Worm (Caenorhabditis elegans): ENCODE data around the gene srp-1.

The srp-1 gene

ce11 chrV:778339-778738, 25.3 kb downstream of the srp-1 start, which contains the start of gene srbc-59:
Gene srbc-59, plus strand, starts transcription at chrV:778639.
- TF ChIP-seq ZK546.5 (tag; optimal IDR thresholded peaks at IDR 0.05) (no peak), tbx-2 (tag; optimal IDR thresholded peaks at IDR 0.05) (no peak), ama-1 (optimal IDR thresholded peaks at IDR 0.05) (no peak), nhr-237 (tag; optimal IDR thresholded peaks at IDR 0.05) (no peak), R02D3.7 (tag; optimal IDR thresholded peaks at IDR 0.05) (no peak), elt-2 (tag; optimal IDR thresholded peaks at IDR 0.05) (no peak), unc-62 (GFP tag; optimal IDR thresholded peaks at IDR 0.05) (no peak), lin-15B (tag; optimal IDR thresholded peaks at IDR 0.05) (no peak), lin-39 (tag; optimal IDR thresholded peaks at IDR 0.05) (no peak), pha-4 (tag; optimal IDR thresholded peaks at IDR 0.05) (no peak), nhr-67 (tag; optimal IDR thresholded peaks at IDR 0.05) (no peak), fos-1 (tag; optimal IDR thresholded peaks at IDR 0.05) (no peak), nhr-76 (tag; optimal IDR thresholded peaks at IDR 0.05) (no peak), unc-39 (tag; optimal IDR thresholded peaks at IDR 0.05) (no peak), ceh-9 (tag; optimal IDR thresholded peaks at IDR 0.05) (no peak), snpc-4 (tag; optimal IDR thresholded peaks at IDR 0.05) (no peak)

ce11 chrV:779999-780398, 26.9 kb downstream of the srp-1 start, which contains the start of gene srbc-60:
Gene srbc-60, plus strand, starts transcription at chrV:780299.
- TF ChIP-seq lsy-12 (tag; optimal IDR thresholded peaks at IDR 0.05), result no peak
- TF ChIP-seq R02D3.7 (tag; optimal IDR thresholded peaks at IDR 0.05), result no peak
- no peak for TF ChIP-seq hmg-11 (tag; optimal IDR thresholded peaks at IDR 0.05)
- no peak for TF ChIP-seq daf-12 (tag; optimal IDR thresholded peaks at IDR 0.05)
- TF ChIP-seq mdl-1 (tag; optimal IDR thresholded peaks at IDR 0.05), result no peak
- no peak for TF ChIP-seq ceh-9 (tag; optimal IDR thresholded peaks at IDR 0.05)
- TF ChIP-seq nhr-237 (tag; optimal IDR thresholded peaks at IDR 0.05), result no peak
- no peak for TF ChIP-seq egl-27 (tag; optimal IDR thresholded peaks at IDR 0.05)
- TF ChIP-seq pha-4 (tag; optimal IDR thresholded peaks at IDR 0.05), result no peak
- no peak for TF ChIP-seq unc-62 (GFP tag; optimal IDR thresholded peaks at IDR 0.05)
- TF ChIP-seq ceh-82 (tag; optimal IDR thresholded peaks at IDR 0.05), result no peak
- TF ChIP-seq snpc-4 (tag; optimal IDR thresholded peaks at IDR 0.05), result no peak
- no peak for TF ChIP-seq pqm-1 (tag; optimal IDR thresholded peaks at IDR 0.05)
- TF ChIP-seq skn-1 (tag; optimal IDR thresholded peaks at IDR 0.05), result no peak
- no peak for TF ChIP-seq nhr-23 (tag; optimal IDR thresholded peaks at IDR 0.05)
- no peak for TF ChIP-seq ZK546.5 (tag; optimal IDR thresholded peaks at IDR 0.05)
- TF ChIP-seq lin-15B (tag; optimal IDR thresholded peaks at IDR 0.05), result no peak
- no peak for TF ChIP-seq nhr-25 (tag; optimal IDR thresholded peaks at IDR 0.05)

ce11 chrV:782432-782831, 29.3 kb downstream of the srp-1 start, which contains the start of gene srab-16:
Gene srab-16, plus strand, starts transcription at chrV:782732.
- TF ChIP-seq R02D3.7 (tag; optimal IDR thresholded peaks at IDR 0.05) (no peak), skn-1 (tag; optimal IDR thresholded peaks at IDR 0.05) (no peak)

ce11 chrV:794092-794491, 41.0 kb downstream of the srp-1 start:
- TF ChIP-seq eor-1 (tag; optimal IDR thresholded peaks at IDR 0.05) (no peak), nhr-25 (tag; optimal IDR thresholded peaks at IDR 0.05) (no peak), fkh-10 (GFP tag; optimal IDR thresholded peaks at IDR 0.05) (no peak), elt-2 (tag; optimal IDR thresholded peaks at IDR 0.05) (no peak), nhr-28 (tag; optimal IDR thresholded peaks at IDR 0.05) (no peak), nhr-11 (tag; optimal IDR thresholded peaks at IDR 0.05) (no peak), lsy-12 (tag; optimal IDR thresholded peaks at IDR 0.05) (no peak), ceh-9 (tag; optimal IDR thresholded peaks at IDR 0.05) (no peak), skn-1 (tag; optimal IDR thresholded peaks at IDR 0.05) (no peak), mml-1 (tag; optimal IDR thresholded peaks at IDR 0.05) (no peak), R02D3.7 (tag; optimal IDR thresholded peaks at IDR 0.05) (no peak), lin-15B (tag; optimal IDR thresholded peaks at IDR 0.05) (no peak), nfya-1 (tag; optimal IDR thresholded peaks at IDR 0.05; ENCODE audit: insufficient read depth) (no peak), ztf-11 (tag; optimal IDR thresholded peaks at IDR 0.05) (no peak), lin-39 (tag; optimal IDR thresholded peaks at IDR 0.05) (no peak), egl-27 (tag; optimal IDR thresholded peaks at IDR 0.05) (no peak), sea-2 (GFP tag; optimal IDR thresholded peaks at IDR 0.05) (no peak), hmg-11 (tag; optimal IDR thresholded peaks at IDR 0.05) (no peak)

- TF ChIP-seq lin-15B (tag; optimal IDR thresholded peaks at IDR 0.05), result no peak
- no peak for TF ChIP-seq egl-5 (tag; optimal IDR thresholded peaks at IDR 0.05)
Measured at ce11 chrV:797241-797640, 44.2 kb downstream of the srp-1 start.

Data from whole organism, L3 larva.